Worm (Caenorhabditis elegans) whole organism, L1 larva: ENCODE data around the gene clec-185.

Source experiments
- aha-1 ChIP-seq: fragments of 150-350 bp; optimal IDR thresholded peaks from 2 replicates; lab custom pipeline; 2014; ENCODE audit warnings: missing biosample characterization, missing genetic modification characterization
- alr-1 ChIP-seq: fragments of 200-800 bp; sonication (Bioruptor generic); optimal IDR thresholded peaks from 2 replicates; lab custom pipeline; 2018; ENCODE audit warnings: borderline replicate concordance, mild to moderate bottlenecking, missing genetic modification characterization, missing compliant biosample characterization
- aly-2 ChIP-seq: fragments of 150-350 bp; optimal IDR thresholded peaks from 2 replicates; lab custom pipeline; 2014; ENCODE audit warnings: missing biosample characterization, missing genetic modification characterization
- ceh-63 ChIP-seq: fragments of 200-800 bp; sonication (Bioruptor generic); optimal IDR thresholded peaks from 2 replicates; lab custom pipeline; 2018; ENCODE audit warnings: mild to moderate bottlenecking, missing genetic modification characterization, missing compliant biosample characterization
- ceh-8 ChIP-seq: fragments of 200-800 bp; sonication (Bioruptor generic); optimal IDR thresholded peaks from 2 replicates; lab custom pipeline; 2018; ENCODE audit warnings: mild to moderate bottlenecking, missing genetic modification characterization, moderate library complexity, missing compliant biosample characterization
- ceh-90 ChIP-seq: sonication (generic microtip); optimal IDR thresholded peaks from 2 replicates; lab custom pipeline; 2016; ENCODE audit warnings: missing genetic modification characterization, missing compliant biosample characterization
- ces-1 ChIP-seq: fragments of 150-350 bp; optimal IDR thresholded peaks from 2 replicates; lab custom pipeline; 2014; ENCODE audit warnings: missing biosample characterization, missing genetic modification reagents, missing genetic modification characterization
- dpl-1 ChIP-seq, 3 experiments: fragments of 150-350 bp in 2 of 3; sonication (generic microtip) in 1 of 3; optimal IDR thresholded peaks; 2 replicates each; lab custom pipeline; 2014 to 2017; ENCODE audit warnings: missing biosample characterization in 3 of 3, missing genetic modification characterization in 3 of 3, missing genetic modification reagents in 3 of 3
- efl-1 ChIP-seq, 4 experiments: fragments of 150-350 bp; optimal IDR thresholded peaks in 3 of 4; peaks in 1 of 4; 1 replicate in 1 of 4; 2 replicates in 3 of 4; lab custom pipeline; 2014; ENCODE audit warnings: missing biosample characterization in 2 of 4, missing genetic modification characterization in 2 of 4, missing genetic modification reagents in 2 of 4
- efl-3 ChIP-seq: fragments of 200-800 bp; sonication (Bioruptor generic); optimal IDR thresholded peaks from 2 replicates; lab custom pipeline; 2018; ENCODE audit warnings: mild to moderate bottlenecking, missing genetic modification characterization, missing compliant biosample characterization
- egl-13 ChIP-seq: sonication (generic microtip); optimal IDR thresholded peaks from 2 replicates; lab custom pipeline; 2016; ENCODE audit warnings: missing genotype, missing genetic modification reagents, missing genetic modification characterization, missing compliant biosample characterization
- egl-27 ChIP-seq, 2 experiments: fragments of 150-350 bp in 1 of 2; sonication (generic microtip); optimal IDR thresholded peaks; 3 replicates each; lab custom pipeline; 2017 to 2018; ENCODE audit warnings: missing biosample characterization in 2 of 2, missing genetic modification characterization in 2 of 2, missing genetic modification reagents in 2 of 2
- elt-3 ChIP-seq, 6 experiments: fragments of 150-350 bp in 1 of 6; sonication (generic microtip); optimal IDR thresholded peaks; 2 replicates each; lab custom pipeline; 2017 to 2018; ENCODE audit warnings: missing biosample characterization in 6 of 6, missing genetic modification characterization in 6 of 6, inconsistent platforms in 1 of 6
- fkh-10 ChIP-seq: sonication (generic microtip); optimal IDR thresholded peaks from 2 replicates; lab custom pipeline; 2017; ENCODE audit warnings: missing biosample characterization, missing genetic modification reagents, missing genetic modification characterization
- grh-1 ChIP-seq: fragments of 200-800 bp; sonication (Bioruptor generic); IDR thresholded peaks from 2 replicates; pipeline ENCODE4 v1.3.6; 2022; ENCODE audit warnings: missing genetic modification reagents, missing genetic modification characterization, missing compliant biosample characterization
- hlh-17 ChIP-seq: fragments of 200-800 bp; sonication (Bioruptor generic); optimal IDR thresholded peaks from 2 replicates; lab custom pipeline; 2018; ENCODE audit warnings: missing genetic modification characterization, mild to moderate bottlenecking, missing compliant biosample characterization, moderate library complexity, borderline replicate concordance
- hpl-2 ChIP-seq: fragments of 150-350 bp; optimal IDR thresholded peaks from 2 replicates; lab custom pipeline; 2014; ENCODE audit warnings: missing biosample characterization, missing genetic modification reagents, missing genetic modification characterization
- irx-1 ChIP-seq: sonication (generic microtip); optimal IDR thresholded peaks from 2 replicates; lab custom pipeline; 2016; ENCODE audit warnings: missing genetic modification characterization, missing compliant biosample characterization
- jun-1 ChIP-seq: fragments of 150-350 bp; optimal IDR thresholded peaks from 2 replicates; lab custom pipeline; 2014; ENCODE audit warnings: missing biosample characterization, missing genetic modification reagents, missing genetic modification characterization
- lin-13 ChIP-seq: fragments of 150-350 bp; optimal IDR thresholded peaks from 2 replicates; lab custom pipeline; 2014; ENCODE audit warnings: missing biosample characterization, missing genetic modification reagents, missing genetic modification characterization
- lin-14 ChIP-seq: fragments of 200-800 bp; sonication (Bioruptor generic); optimal IDR thresholded peaks from 2 replicates; lab custom pipeline; 2018; ENCODE audit warnings: mild to moderate bottlenecking, missing genetic modification characterization, moderate library complexity, missing compliant biosample characterization
- lin-15B ChIP-seq: fragments of 150-350 bp; sonication (generic microtip); optimal IDR thresholded peaks from 3 replicates; lab custom pipeline; 2014; ENCODE audit warnings: missing biosample characterization, missing genetic modification characterization
- lir-3 ChIP-seq: sonication (generic microtip); optimal IDR thresholded peaks from 2 replicates; lab custom pipeline; 2016; ENCODE audit warnings: mild to moderate bottlenecking, missing genetic modification characterization, moderate library complexity, missing compliant biosample characterization; ENCODE audit not compliant: poor library complexity
- mef-2 ChIP-seq: fragments of 150-350 bp; optimal IDR thresholded peaks from 2 replicates; lab custom pipeline; 2014; ENCODE audit warnings: missing biosample characterization, missing genetic modification characterization
- mep-1 ChIP-seq: fragments of 150-350 bp; optimal IDR thresholded peaks from 2 replicates; lab custom pipeline; 2014; ENCODE audit warnings: missing biosample characterization, missing genetic modification characterization
- nhr-12 ChIP-seq: sonication (generic microtip); optimal IDR thresholded peaks from 2 replicates; lab custom pipeline; 2017; ENCODE audit warnings: missing biosample characterization, missing genetic modification characterization
- nhr-19 ChIP-seq: fragments of 200-800 bp; sonication (Bioruptor generic); conservative IDR thresholded peaks from 2 replicates; pipeline ENCODE4 v1.3.6; 2022; ENCODE audit warnings: missing genetic modification characterization, missing compliant biosample characterization
- nhr-237 ChIP-seq: fragments of 150-350 bp; optimal IDR thresholded peaks from 2 replicates; lab custom pipeline; 2014; ENCODE audit warnings: missing biosample characterization, missing genetic modification characterization
- nhr-71 ChIP-seq: sonication (generic microtip); optimal IDR thresholded peaks from 2 replicates; lab custom pipeline; 2016; ENCODE audit warnings: mild to moderate bottlenecking, missing genetic modification characterization, moderate library complexity, missing compliant biosample characterization
- nhr-76 ChIP-seq: sonication (generic microtip); optimal IDR thresholded peaks from 2 replicates; lab custom pipeline; 2017; ENCODE audit warnings: missing biosample characterization, missing genetic modification characterization
- nhr-84 ChIP-seq: sonication (generic microtip); optimal IDR thresholded peaks from 2 replicates; lab custom pipeline; 2017; ENCODE audit warnings: missing biosample characterization, missing genetic modification characterization
- pag-3 ChIP-seq: sonication (generic microtip); optimal IDR thresholded peaks from 2 replicates; lab custom pipeline; 2017; ENCODE audit warnings: missing genetic modification characterization, mild to moderate bottlenecking, missing compliant biosample characterization, antibody characterized with exemption, borderline replicate concordance; ENCODE audit not compliant: insufficient read depth
- pqm-1 ChIP-seq: sonication (generic microtip); optimal IDR thresholded peaks from 3 replicates; lab custom pipeline; 2017; ENCODE audit warnings: missing biosample characterization, missing genetic modification characterization
- snpc-4 ChIP-seq: fragments of 150-350 bp; optimal IDR thresholded peaks from 2 replicates; lab custom pipeline; 2014; ENCODE audit warnings: missing biosample characterization, missing genetic modification characterization
- sup-37 ChIP-seq: fragments of 200-800 bp; sonication (Bioruptor generic); optimal IDR thresholded peaks from 2 replicates; lab custom pipeline; 2018; ENCODE audit warnings: mild to moderate bottlenecking, missing genetic modification characterization, missing compliant biosample characterization
- tbx-2 ChIP-seq: sonication (generic microtip); optimal IDR thresholded peaks from 2 replicates; lab custom pipeline; 2016; ENCODE audit warnings: missing genetic modification characterization, missing compliant biosample characterization
- unc-130 ChIP-seq: fragments of 150-350 bp; optimal IDR thresholded peaks from 2 replicates; lab custom pipeline; 2017; ENCODE audit warnings: missing biosample characterization, missing genetic modification characterization, inconsistent platforms
- unc-30 ChIP-seq: sonication (generic microtip); optimal IDR thresholded peaks from 2 replicates; lab custom pipeline; 2017; ENCODE audit warnings: missing biosample characterization, missing genetic modification characterization
- unc-62 ChIP-seq: fragments of 150-350 bp; optimal IDR thresholded peaks from 2 replicates; lab custom pipeline; 2014; ENCODE audit warnings: missing biosample characterization, missing genetic modification reagents, missing genetic modification characterization
- unc-98 ChIP-seq: fragments of 200-800 bp; sonication (Bioruptor generic); IDR thresholded peaks from 2 replicates; pipeline ENCODE4 v1.3.6; 2022; ENCODE audit warnings: missing genetic modification characterization, missing compliant biosample characterization
- zag-1 ChIP-seq: fragments of 150-350 bp; optimal IDR thresholded peaks from 2 replicates; lab custom pipeline; 2014; ENCODE audit warnings: missing biosample characterization, missing genetic modification characterization
- zip-4 ChIP-seq: fragments of 200-800 bp; sonication (Bioruptor generic); optimal IDR thresholded peaks from 2 replicates; lab custom pipeline; 2018; ENCODE audit warnings: mild to moderate bottlenecking, missing genetic modification characterization, moderate library complexity, missing compliant biosample characterization

Gene clec-185

DNA sequence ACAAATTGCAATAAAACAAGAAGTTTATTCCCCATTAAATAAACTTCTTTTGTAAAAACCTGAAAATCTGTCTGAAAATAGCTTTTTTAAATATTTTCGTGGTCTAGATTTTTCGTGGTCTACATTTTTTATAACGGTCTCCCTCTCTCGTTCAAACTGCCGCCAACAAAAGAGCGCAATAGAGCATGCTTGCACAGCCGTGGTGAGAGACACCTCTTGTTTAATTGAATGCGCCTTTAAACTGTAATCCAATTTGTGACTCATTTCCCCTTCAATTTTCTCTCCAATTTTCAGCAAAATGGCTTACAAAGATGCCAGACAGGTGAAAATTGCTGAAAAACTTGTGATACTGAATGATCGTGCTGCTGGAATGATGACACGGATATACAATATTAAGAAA is 34.3 kb upstream of the clec-185 start, which contains the start of gene gex-3 (continued):
- TF ChIP-seq unc-98 (GFP tag; lab: Robert Waterston, UW) (no peak), zag-1 (tag; lab: Kevin White, UChicago) (peak; percentile 19), unc-62 (GFP tag; lab: Kevin White, UChicago) (no peak), mef-2 (no peak), lin-14 (GFP tag; lab: Kevin White, UChicago) (peak; percentile 85), lin-13 (GFP tag; lab: Kevin White, UChicago) (peak; percentile 89), nhr-237 (peak; percentile 16), nhr-71 (tag; lab: Kevin White, UChicago) (peak; percentile 87), mep-1 (tag; lab: Kevin White, UChicago) (peak; percentile 89), hpl-2 (GFP tag; lab: Kevin White, UChicago) (no peak), ceh-90 (tag; lab: Kevin White, UChicago) (peak; percentile 15), ceh-63 (GFP tag; lab: Kevin White, UChicago) (no peak), efl-3 (GFP tag; lab: Kevin White, UChicago) (no peak), elt-3 (tag; optimal IDR thresholded peaks at IDR 0.05; lab: Kevin White, UChicago) (peak in 2 of 6 experiments; percentile 5 to 48), egl-13 (tag; lab: Kevin White, UChicago) (no peak), alr-1 (tag; lab: Kevin White, UChicago) (no peak), jun-1 (tag; lab: Kevin White, UChicago) (peak; percentile 75), aly-2 (tag; lab: Kevin White, UChicago) (peak; percentile 61), pag-3 (tag; lab: Kevin White, UChicago) (no peak), nhr-76 (tag; lab: Kevin White, UChicago) (no peak), lir-3 (peak; percentile 31), grh-1 (GFP tag; lab: Robert Waterston, UW) (peak; percentile 64), lin-15B (tag; lab: Kevin White, UChicago) (peak; percentile 96), snpc-4 (tag; lab: Kevin White, UChicago) (peak; percentile 67), nhr-84 (tag; lab: Kevin White, UChicago) (no peak), efl-1 (optimal IDR thresholded peaks at IDR 0.05; lab: Kevin White, UChicago) (peak; percentile 90 to 97), efl-1 (GFP tag; optimal IDR thresholded peaks at IDR 0.05 in 1 of 2; lab: Kevin White, UChicago) (peak; percentile 95 to 100), tbx-2 (tag; lab: Kevin White, UChicago) (peak; percentile 78), zip-4 (GFP tag; lab: Kevin White, UChicago) (no peak), irx-1 (tag; lab: Kevin White, UChicago) (peak; percentile 50), ceh-8 (GFP tag; lab: Kevin White, UChicago) (peak; percentile 70), hlh-17 (GFP tag; lab: Kevin White, UChicago) (no peak), unc-30 (tag; lab: Kevin White, UChicago) (no peak), unc-130 (peak; percentile 84), ces-1 (GFP tag; lab: Kevin White, UChicago) (peak; percentile 89), pqm-1 (no peak), nhr-19 (GFP tag; lab: Robert Waterston, UW) (peak; percentile 72), sup-37 (GFP tag; lab: Kevin White, UChicago) (no peak), egl-27 (tag; optimal IDR thresholded peaks at IDR 0.05; lab: Kevin White, UChicago) (no peak), dpl-1 (GFP tag; optimal IDR thresholded peaks at IDR 0.05; lab: Kevin White, UChicago) (peak; percentile 93 to 96 (median 96)), aha-1 (tag; lab: Kevin White, UChicago) (no peak), fkh-10 (GFP tag; lab: Kevin White, UChicago) (peak; percentile 84), nhr-12 (tag; lab: Kevin White, UChicago) (no peak)
- TF ChIP-seq, all 84 proteins: peak for 50
